Worm (Caenorhabditis elegans) whole organism, L2 larva: ENCODE measurements around the gene klf-1.

Experiments used
- C34F6.9 ChIP-seq: fragments of 150-350 bp; optimal IDR thresholded peaks from 2 replicates; lab custom pipeline; 2014; ENCODE audit warnings: missing biosample characterization, missing genetic modification characterization
- F13H6.1 ChIP-seq: sonication (generic microtip); optimal IDR thresholded peaks from 2 replicates; lab custom pipeline; 2016; ENCODE audit warnings: missing genetic modification characterization, missing compliant biosample characterization
- R02D3.7 ChIP-seq: fragments of 150-350 bp; optimal IDR thresholded peaks from 2 replicates; lab custom pipeline; 2014; ENCODE audit warnings: missing biosample characterization, missing genetic modification characterization
- Y55F3AM.14 ChIP-seq: fragments of 200-800 bp; sonication (Bioruptor generic); optimal IDR thresholded peaks from 2 replicates; lab custom pipeline; 2018; ENCODE audit warnings: mild to moderate bottlenecking, missing genetic modification characterization, missing compliant biosample characterization
- ZK546.5 ChIP-seq: sonication (generic microtip); optimal IDR thresholded peaks from 2 replicates; lab custom pipeline; 2017; ENCODE audit warnings: missing biosample characterization, missing genetic modification characterization
- alr-1 ChIP-seq: fragments of 150-350 bp; optimal IDR thresholded peaks from 2 replicates; lab custom pipeline; 2014; ENCODE audit warnings: missing biosample characterization, missing genetic modification characterization
- ama-1 ChIP-seq: fragments of 150-350 bp; optimal IDR thresholded peaks from 2 replicates; lab custom pipeline; 2018; ENCODE audit warnings: inconsistent platforms
- blmp-1 ChIP-seq: sonication (generic microtip); optimal IDR thresholded peaks from 2 replicates; lab custom pipeline; 2017; ENCODE audit warnings: missing genetic modification characterization, mild to moderate bottlenecking, missing compliant biosample characterization, antibody characterized with exemption, moderate library complexity; ENCODE audit not compliant: insufficient read depth
- ceh-16 ChIP-seq: fragments of 150-350 bp; optimal IDR thresholded peaks from 2 replicates; lab custom pipeline; 2014; ENCODE audit warnings: missing biosample characterization, missing genetic modification characterization
- ceh-82 ChIP-seq: fragments of 150-350 bp; optimal IDR thresholded peaks from 2 replicates; lab custom pipeline; 2014; ENCODE audit warnings: missing biosample characterization, missing genetic modification characterization
- crh-2 ChIP-seq: sonication (generic microtip); optimal IDR thresholded peaks from 2 replicates; lab custom pipeline; 2017; ENCODE audit warnings: missing biosample characterization, missing genetic modification characterization
- dmd-4 ChIP-seq: sonication (generic microtip); optimal IDR thresholded peaks from 2 replicates; lab custom pipeline; 2017; ENCODE audit warnings: missing biosample characterization, missing genetic modification characterization
- egl-27 ChIP-seq: sonication (generic microtip); optimal IDR thresholded peaks from 3 replicates; lab custom pipeline; 2017; ENCODE audit warnings: missing biosample characterization, missing genetic modification reagents, missing genetic modification characterization
- elt-1 ChIP-seq: fragments of 150-350 bp; optimal IDR thresholded peaks from 2 replicates; lab custom pipeline; 2014; ENCODE audit warnings: missing biosample characterization, missing genetic modification characterization
- elt-3 ChIP-seq: sonication (generic microtip); optimal IDR thresholded peaks from 2 replicates; lab custom pipeline; 2017; ENCODE audit warnings: missing biosample characterization, missing genetic modification characterization
- fos-1 ChIP-seq: fragments of 150-350 bp; optimal IDR thresholded peaks from 2 replicates; lab custom pipeline; 2014; ENCODE audit warnings: missing biosample characterization, missing genetic modification characterization
- gmeb-1 ChIP-seq: fragments of 150-350 bp; optimal IDR thresholded peaks from 2 replicates; lab custom pipeline; 2014; ENCODE audit warnings: missing biosample characterization, missing genetic modification characterization
- lin-11 ChIP-seq: fragments of 150-350 bp; sonication (generic microtip); optimal IDR thresholded peaks from 2 replicates; lab custom pipeline; 2014; ENCODE audit warnings: missing biosample characterization, missing genetic modification characterization, inconsistent platforms, mixed read lengths
- lin-13 ChIP-seq: fragments of 150-350 bp; optimal IDR thresholded peaks from 2 replicates; lab custom pipeline; 2014; ENCODE audit warnings: missing biosample characterization, missing genetic modification reagents, missing genetic modification characterization
- lin-39 ChIP-seq: fragments of 150-350 bp; optimal IDR thresholded peaks from 2 replicates; lab custom pipeline; 2014; ENCODE audit warnings: missing biosample characterization, missing genetic modification reagents, missing genetic modification characterization
- lsy-2 ChIP-seq, 2 experiments: fragments of 150-350 bp in 1 of 2; sonication (generic microtip) in 1 of 2; optimal IDR thresholded peaks; 2 replicates each; lab custom pipeline; 2014 to 2017; ENCODE audit warnings: missing biosample characterization in 2 of 2, missing genetic modification characterization in 2 of 2
- mab-5 ChIP-seq: fragments of 150-350 bp; optimal IDR thresholded peaks from 2 replicates; lab custom pipeline; 2014; ENCODE audit warnings: missing biosample characterization, missing genetic modification characterization
- mbf-1 ChIP-seq: sonication (generic microtip); optimal IDR thresholded peaks from 2 replicates; lab custom pipeline; 2017; ENCODE audit warnings: missing biosample characterization, missing genetic modification characterization
- mdl-1 ChIP-seq, 2 experiments: fragments of 150-350 bp in 1 of 2; sonication (generic microtip) in 1 of 2; optimal IDR thresholded peaks; 2 replicates each; lab custom pipeline; 2017; ENCODE audit warnings: missing biosample characterization in 2 of 2, missing genetic modification characterization in 2 of 2
- nhr-10 ChIP-seq: sonication (generic microtip); optimal IDR thresholded peaks from 2 replicates; lab custom pipeline; 2017; ENCODE audit warnings: missing biosample characterization, missing genetic modification characterization
- nhr-12 ChIP-seq: fragments of 150-350 bp; optimal IDR thresholded peaks from 2 replicates; lab custom pipeline; 2014; ENCODE audit warnings: missing biosample characterization, missing genetic modification characterization
- nhr-129 ChIP-seq: fragments of 150-350 bp; optimal IDR thresholded peaks from 2 replicates; lab custom pipeline; 2014; ENCODE audit warnings: missing biosample characterization, missing genetic modification characterization
- nhr-21 ChIP-seq: fragments of 150-350 bp; optimal IDR thresholded peaks from 2 replicates; lab custom pipeline; 2014; ENCODE audit warnings: missing biosample characterization, missing genetic modification characterization
- nhr-237 ChIP-seq: fragments of 150-350 bp; optimal IDR thresholded peaks from 2 replicates; lab custom pipeline; 2014; ENCODE audit warnings: missing biosample characterization, missing genetic modification characterization
- nhr-25 ChIP-seq: fragments of 150-350 bp; sonication (generic microtip); optimal IDR thresholded peaks from 3 replicates; lab custom pipeline; 2014; ENCODE audit warnings: missing biosample characterization, missing genetic modification characterization
- nhr-6 ChIP-seq: fragments of 150-350 bp; optimal IDR thresholded peaks from 2 replicates; lab custom pipeline; 2014; ENCODE audit warnings: missing biosample characterization, missing genetic modification characterization
- nhr-77 ChIP-seq: fragments of 150-350 bp; optimal IDR thresholded peaks from 2 replicates; lab custom pipeline; 2014; ENCODE audit warnings: missing biosample characterization, missing genetic modification characterization
- peb-1 ChIP-seq: fragments of 150-350 bp; optimal IDR thresholded peaks from 2 replicates; lab custom pipeline; 2014; ENCODE audit warnings: missing biosample characterization, missing genetic modification characterization
- sem-4 ChIP-seq: fragments of 150-350 bp; optimal IDR thresholded peaks from 2 replicates; lab custom pipeline; 2014; ENCODE audit warnings: missing biosample characterization, missing genetic modification reagents, missing genetic modification characterization
- skn-1 ChIP-seq: sonication (generic microtip); optimal IDR thresholded peaks from 2 replicates; lab custom pipeline; 2017; ENCODE audit warnings: missing biosample characterization, missing genetic modification characterization
- sma-3 ChIP-seq: sonication (generic microtip); optimal IDR thresholded peaks from 2 replicates; lab custom pipeline; 2016; ENCODE audit warnings: missing genetic modification reagents, missing genetic modification characterization, missing compliant biosample characterization
- sma-9 ChIP-seq, 2 experiments: fragments of 150-350 bp in 1 of 2; sonication (generic microtip) in 1 of 2; optimal IDR thresholded peaks; 2 replicates each; lab custom pipeline; 2014 to 2016; ENCODE audit warnings: missing genetic modification characterization in 2 of 2, mild to moderate bottlenecking in 1 of 2, missing biosample characterization in 1 of 2, missing compliant biosample characterization in 1 of 2, missing genetic modification reagents in 1 of 2, moderate library complexity in 1 of 2
- snpc-4 ChIP-seq: fragments of 150-350 bp; optimal IDR thresholded peaks from 2 replicates; lab custom pipeline; 2014; ENCODE audit warnings: missing biosample characterization, missing genetic modification characterization
- unc-39 ChIP-seq: fragments of 150-350 bp; optimal IDR thresholded peaks from 2 replicates; lab custom pipeline; 2014; ENCODE audit warnings: missing biosample characterization, missing genetic modification characterization
- unc-55 ChIP-seq: fragments of 150-350 bp; sonication (generic microtip); optimal IDR thresholded peaks from 3 replicates; lab custom pipeline; 2014; ENCODE audit warnings: missing biosample characterization, missing genetic modification reagents, missing genetic modification characterization
- unc-62 ChIP-seq: fragments of 150-350 bp; optimal IDR thresholded peaks from 2 replicates; lab custom pipeline; 2014; ENCODE audit warnings: missing biosample characterization, missing genetic modification reagents, missing genetic modification characterization
- zag-1 ChIP-seq: fragments of 150-350 bp; optimal IDR thresholded peaks from 2 replicates; lab custom pipeline; 2014; ENCODE audit warnings: missing biosample characterization, missing genetic modification characterization
- ztf-1 ChIP-seq: fragments of 200-800 bp; sonication (Bioruptor generic); conservative IDR thresholded peaks from 2 replicates; pipeline ENCODE4 v1.3.6; 2022; ENCODE audit warnings: missing genetic modification characterization, missing compliant biosample characterization
- ztf-11 ChIP-seq: sonication (generic microtip); optimal IDR thresholded peaks from 2 replicates; lab custom pipeline; 2017; ENCODE audit warnings: missing biosample characterization, missing genetic modification characterization
- ztf-4 ChIP-seq: fragments of 150-350 bp; optimal IDR thresholded peaks from 2 replicates; lab custom pipeline; 2014; ENCODE audit warnings: missing biosample characterization, missing genetic modification characterization

Gene klf-1

ce11 chrIII:2871817-2872216 lies 2.8 kb upstream of the klf-1 start:
- no peak for TF ChIP-seq zag-1 (tag; lab: Kevin White, UChicago)
- peak; percentile 39 for TF ChIP-seq sem-4 (tag; lab: Kevin White, UChicago)
- TF ChIP-seq mdl-1 (tag; optimal IDR thresholded peaks at IDR 0.05; lab: Kevin White, UChicago) = peak; percentile 52 to 71
- TF ChIP-seq lsy-2 (tag; optimal IDR thresholded peaks at IDR 0.05; lab: Kevin White, UChicago) = peak in 1 of 2 experiments; percentile 60
- TF ChIP-seq nhr-129 (tag; lab: Kevin White, UChicago) = peak; percentile 78
- peak; percentile 33 for TF ChIP-seq ceh-16 (tag; lab: Kevin White, UChicago)
- no peak for TF ChIP-seq nhr-10
- TF ChIP-seq lin-11 (tag; lab: Kevin White, UChicago) = no peak
- TF ChIP-seq peb-1 = no peak
- TF ChIP-seq nhr-25 (tag; lab: Kevin White, UChicago) = peak; percentile 96
- TF ChIP-seq Y55F3AM.14 = peak; percentile 9
- no peak for TF ChIP-seq nhr-6 (tag; lab: Kevin White, UChicago)
- no peak for TF ChIP-seq nhr-237
- no peak for TF ChIP-seq mbf-1 (tag; lab: Kevin White, UChicago)
- TF ChIP-seq nhr-12 (tag; lab: Kevin White, UChicago) = no peak
- no peak for TF ChIP-seq elt-1
- no peak for TF ChIP-seq skn-1 (tag; lab: Kevin White, UChicago)
- TF ChIP-seq C34F6.9 (tag; lab: Kevin White, UChicago) = peak; percentile 17
- peak; percentile 85 for TF ChIP-seq nhr-21 (tag; lab: Kevin White, UChicago)
- no peak for TF ChIP-seq R02D3.7
- TF ChIP-seq lin-13 = peak; percentile 49
- TF ChIP-seq nhr-77 (tag; lab: Kevin White, UChicago) = no peak
- TF ChIP-seq sma-3 (GFP tag; lab: Kevin White, UChicago) = peak; percentile 92
- TF ChIP-seq fos-1 (tag; lab: Kevin White, UChicago) = peak; percentile 83
- peak; percentile 64 for TF ChIP-seq crh-2
- TF ChIP-seq egl-27 (tag; lab: Kevin White, UChicago) = peak; percentile 69
- TF ChIP-seq snpc-4 = no peak
- TF ChIP-seq F13H6.1 = peak; percentile 71
- TF ChIP-seq sma-9 (GFP tag; optimal IDR thresholded peaks at IDR 0.05; lab: Kevin White, UChicago) = peak; percentile 94
- no peak for TF ChIP-seq sma-9 (tag; optimal IDR thresholded peaks at IDR 0.05; lab: Kevin White, UChicago)
- TF ChIP-seq dmd-4 = no peak
- TF ChIP-seq ztf-4 (tag; lab: Kevin White, UChicago) = no peak
- no peak for TF ChIP-seq ZK546.5 (tag; lab: Kevin White, UChicago)
- TF ChIP-seq ztf-1 (GFP tag; lab: Robert Waterston, UW) = no peak
- no peak for TF ChIP-seq elt-3 (tag; lab: Kevin White, UChicago)
- TF ChIP-seq unc-62 (GFP tag; lab: Kevin White, UChicago) = no peak
- no peak for TF ChIP-seq ceh-82 (tag; lab: Kevin White, UChicago)
- TF ChIP-seq ama-1 (lab: Kevin White, UChicago) = no peak
- TF ChIP-seq ztf-11 (tag; lab: Kevin White, UChicago) = no peak
- no peak for TF ChIP-seq unc-39
- peak; percentile 87 for TF ChIP-seq blmp-1 (tag; lab: Kevin White, UChicago)
- peak; percentile 61 for TF ChIP-seq gmeb-1 (tag; lab: Kevin White, UChicago)
- TF ChIP-seq unc-55 (GFP tag; lab: Kevin White, UChicago) = no peak
- TF ChIP-seq alr-1 = no peak
- peak; percentile 51 for TF ChIP-seq lin-39 (tag; lab: Kevin White, UChicago)
- TF ChIP-seq mab-5 (tag; lab: Kevin White, UChicago) = peak; percentile 15
- TF ChIP-seq, all 48 proteins: peak for 20

- no peak for TF ChIP-seq lin-13
- TF ChIP-seq alr-1 = no peak
- TF ChIP-seq lsy-2 (tag; optimal IDR thresholded peaks at IDR 0.05; lab: Kevin White, UChicago) = no peak
- peak; percentile 49 for TF ChIP-seq nhr-25 (tag; lab: Kevin White, UChicago)
- peak; percentile 74 for TF ChIP-seq blmp-1 (tag; lab: Kevin White, UChicago)
- TF ChIP-seq, all 48 proteins: peak for 2
These were observed 1.4 kb upstream of the klf-1 start for ce11 chrIII:2873116-2873644.
